Worm (Caenorhabditis elegans) whole organism, young adult: ENCODE results near the gene B0507.5.
"Not testable (repeated sequence)": the region's sequence is repeated elsewhere in the genome, so short reads cannot be mapped to it uniquely, and the experiment has no call there.

Experiments
- B0035.1 ChIP-seq: sonication (generic microtip); optimal IDR thresholded peaks from 2 replicates; lab custom pipeline; 2016; ENCODE audit warnings: missing genetic modification characterization, mild to moderate bottlenecking, missing compliant biosample characterization, missing genotype, missing genetic modification reagents
- F49E8.2 ChIP-seq: sonication (generic microtip); optimal IDR thresholded peaks from 3 replicates; lab custom pipeline; 2017; ENCODE audit warnings: missing genetic modification characterization, mild to moderate bottlenecking, missing compliant biosample characterization, antibody characterized with exemption, moderate library complexity; ENCODE audit not compliant: insufficient read depth
- ama-1 ChIP-seq, 3 experiments: fragments of 150-350 bp in 1 of 3; sonication (generic microtip) in 2 of 3; optimal IDR thresholded peaks; 2 replicates each; lab custom pipeline; 2014 to 2018; ENCODE audit warnings: missing biosample characterization in 2 of 3, missing genetic modification characterization in 2 of 3, missing genetic modification reagents in 2 of 3
- bed-2 ChIP-seq: fragments of 200-800 bp; sonication (Bioruptor generic); IDR thresholded peaks from 2 replicates; pipeline ENCODE4 v1.3.6; 2022; ENCODE audit warnings: missing genetic modification reagents, missing genetic modification characterization, missing compliant biosample characterization
- egl-18 ChIP-seq: fragments of 200-800 bp; sonication (Bioruptor generic); IDR thresholded peaks from 2 replicates; pipeline ENCODE4 v1.3.6; 2022; ENCODE audit warnings: missing genetic modification reagents, missing genetic modification characterization, missing compliant biosample characterization
- hlh-26 ChIP-seq: fragments of 200-800 bp; sonication (Bioruptor generic); conservative IDR thresholded peaks from 2 replicates; pipeline ENCODE4 v1.3.6; 2022; ENCODE audit warnings: missing genetic modification reagents, missing genetic modification characterization, missing compliant biosample characterization
- lag-1 ChIP-seq: fragments of 200-800 bp; sonication (Bioruptor generic); IDR thresholded peaks from 2 replicates; pipeline ENCODE4 v1.3.6; 2022; ENCODE audit warnings: missing genetic modification reagents, missing genetic modification characterization, missing compliant biosample characterization
- lin-40 ChIP-seq: sonication (generic microtip); optimal IDR thresholded peaks from 2 replicates; lab custom pipeline; 2016; ENCODE audit warnings: missing genetic modification characterization, mild to moderate bottlenecking, missing compliant biosample characterization, missing genotype, missing genetic modification reagents
- madf-10 ChIP-seq: sonication (generic microtip); optimal IDR thresholded peaks from 2 replicates; lab custom pipeline; 2016; ENCODE audit warnings: mild to moderate bottlenecking, missing genetic modification characterization, missing compliant biosample characterization
- nfya-1 ChIP-seq: sonication (generic microtip); optimal IDR thresholded peaks from 2 replicates; lab custom pipeline; 2017; ENCODE audit warnings: antibody characterized with exemption, missing compliant biosample characterization, missing genetic modification characterization, borderline replicate concordance; ENCODE audit not compliant: insufficient read depth
- unc-62 ChIP-seq: fragments of 150-350 bp; optimal IDR thresholded peaks from 2 replicates; lab custom pipeline; 2014; ENCODE audit warnings: missing biosample characterization, missing genetic modification reagents, missing genetic modification characterization

- TF ChIP-seq lin-40 (tag; lab: Kevin White, UChicago); ama-1 (optimal IDR thresholded peaks at IDR 0.05; lab: Kevin White, UChicago); ama-1 (GFP tag; optimal IDR thresholded peaks at IDR 0.05; lab: Kevin White, UChicago); hlh-26; bed-2 (GFP tag; lab: Robert Waterston, UW); lag-1; F49E8.2; unc-62 (GFP tag; lab: Kevin White, UChicago); nfya-1 (tag; lab: Kevin White, UChicago); egl-18 (GFP tag; lab: Robert Waterston, UW); B0035.1 (tag; lab: Kevin White, UChicago); madf-10 (tag; lab: Kevin White, UChicago): not testable (repeated sequence)
These were observed 27.3 kb upstream of the B0507.5 start, which contains the start of gene droe-8 for ce11 chrV:8726228-8726627.
